Worm (Caenorhabditis elegans) whole organism, L3 larva: ENCODE data around the gene calu-1.

ENCODE experiments used
- R02D3.7 ChIP-seq: fragments of 150-350 bp; optimal IDR thresholded peaks from 2 replicates; lab custom pipeline; 2014; ENCODE audit warnings: missing biosample characterization, missing genetic modification characterization
- aly-2 ChIP-seq: fragments of 150-350 bp; optimal IDR thresholded peaks from 2 replicates; lab custom pipeline; 2014; ENCODE audit warnings: missing biosample characterization, missing genetic modification characterization
- ama-1 ChIP-seq: fragments of 150-350 bp; optimal IDR thresholded peaks from 2 replicates; lab custom pipeline; 2018
- ceh-28 ChIP-seq: fragments of 150-350 bp; optimal IDR thresholded peaks from 2 replicates; lab custom pipeline; 2014; ENCODE audit warnings: missing biosample characterization, missing genetic modification reagents, missing genetic modification characterization
- ceh-82 ChIP-seq: fragments of 150-350 bp; optimal IDR thresholded peaks from 2 replicates; lab custom pipeline; 2014; ENCODE audit warnings: missing biosample characterization, missing genetic modification characterization
- egl-27 ChIP-seq: sonication (generic microtip); optimal IDR thresholded peaks from 4 replicates; lab custom pipeline; 2017; ENCODE audit warnings: missing biosample characterization, missing genetic modification reagents, missing genetic modification characterization
- egl-5 ChIP-seq: fragments of 150-350 bp; optimal IDR thresholded peaks from 2 replicates; lab custom pipeline; 2017; ENCODE audit warnings: missing biosample characterization, missing genetic modification reagents, missing genetic modification characterization, inconsistent platforms
- elt-1 ChIP-seq: fragments of 150-350 bp; optimal IDR thresholded peaks from 2 replicates; lab custom pipeline; 2014; ENCODE audit warnings: missing biosample characterization, missing genetic modification characterization
- elt-3 ChIP-seq, 3 experiments: fragments of 150-350 bp in 1 of 3; sonication (generic microtip) in 2 of 3; optimal IDR thresholded peaks; 2 replicates in 2 of 3; 4 replicates in 1 of 3; lab custom pipeline; 2014 to 2017; ENCODE audit warnings: missing biosample characterization in 3 of 3, missing genetic modification characterization in 3 of 3
- fkh-10 ChIP-seq: sonication (generic microtip); optimal IDR thresholded peaks from 2 replicates; lab custom pipeline; 2017; ENCODE audit warnings: missing biosample characterization, missing genetic modification reagents, missing genetic modification characterization
- fos-1 ChIP-seq: fragments of 150-350 bp; optimal IDR thresholded peaks from 2 replicates; lab custom pipeline; 2014; ENCODE audit warnings: missing biosample characterization, missing genetic modification characterization
- hmg-11 ChIP-seq: sonication (generic microtip); optimal IDR thresholded peaks from 2 replicates; lab custom pipeline; 2016; ENCODE audit warnings: missing genetic modification characterization, missing compliant biosample characterization
- jun-1 ChIP-seq: fragments of 150-350 bp; optimal IDR thresholded peaks from 2 replicates; lab custom pipeline; 2014; ENCODE audit warnings: missing biosample characterization, missing genetic modification reagents, missing genetic modification characterization
- lin-15B ChIP-seq: fragments of 150-350 bp; optimal IDR thresholded peaks from 2 replicates; lab custom pipeline; 2014; ENCODE audit warnings: missing biosample characterization, missing genetic modification characterization
- lin-39 ChIP-seq: fragments of 150-350 bp; optimal IDR thresholded peaks from 2 replicates; lab custom pipeline; 2018; ENCODE audit warnings: missing biosample characterization, missing genetic modification reagents, missing genetic modification characterization
- lsy-12 ChIP-seq: sonication (generic microtip); optimal IDR thresholded peaks from 2 replicates; lab custom pipeline; 2016; ENCODE audit warnings: mild to moderate bottlenecking, missing genetic modification characterization, missing compliant biosample characterization
- mdl-1 ChIP-seq: fragments of 150-350 bp; optimal IDR thresholded peaks from 2 replicates; lab custom pipeline; 2014; ENCODE audit warnings: missing biosample characterization, missing genetic modification characterization
- mml-1 ChIP-seq: fragments of 150-350 bp; sonication (generic microtip); optimal IDR thresholded peaks from 3 replicates; lab custom pipeline; 2014; ENCODE audit warnings: missing biosample characterization, missing genetic modification characterization
- nfya-1 ChIP-seq: sonication (generic microtip); optimal IDR thresholded peaks from 2 replicates; lab custom pipeline; 2017; ENCODE audit warnings: missing genetic modification characterization, mild to moderate bottlenecking, missing compliant biosample characterization, antibody characterized with exemption, moderate library complexity; ENCODE audit not compliant: insufficient read depth
- nhr-11 ChIP-seq: fragments of 150-350 bp; optimal IDR thresholded peaks from 2 replicates; lab custom pipeline; 2014; ENCODE audit warnings: missing biosample characterization, missing genetic modification characterization
- nhr-12 ChIP-seq: fragments of 150-350 bp; optimal IDR thresholded peaks from 2 replicates; lab custom pipeline; 2014; ENCODE audit warnings: missing biosample characterization, missing genetic modification characterization
- nhr-23 ChIP-seq: fragments of 150-350 bp; optimal IDR thresholded peaks from 2 replicates; lab custom pipeline; 2014; ENCODE audit warnings: missing biosample characterization, missing genetic modification reagents, missing genetic modification characterization
- nhr-25 ChIP-seq: sonication (generic microtip); optimal IDR thresholded peaks from 2 replicates; lab custom pipeline; 2017; ENCODE audit warnings: missing biosample characterization, missing genetic modification characterization
- nhr-76 ChIP-seq: fragments of 150-350 bp; sonication (generic microtip); optimal IDR thresholded peaks from 5 replicates; lab custom pipeline; 2014; ENCODE audit warnings: missing biosample characterization, missing genetic modification characterization
- nhr-77 ChIP-seq: fragments of 150-350 bp; optimal IDR thresholded peaks from 2 replicates; lab custom pipeline; 2014; ENCODE audit warnings: missing biosample characterization, missing genetic modification characterization
- pha-4 ChIP-seq: fragments of 150-350 bp; optimal IDR thresholded peaks from 2 replicates; lab custom pipeline; 2014; ENCODE audit warnings: missing biosample characterization, missing genetic modification reagents, missing genetic modification characterization
- snpc-4 ChIP-seq: fragments of 150-350 bp; optimal IDR thresholded peaks from 2 replicates; lab custom pipeline; 2014; ENCODE audit warnings: missing biosample characterization, missing genetic modification characterization
- tbx-2 ChIP-seq: sonication (generic microtip); optimal IDR thresholded peaks from 2 replicates; lab custom pipeline; 2016; ENCODE audit warnings: mild to moderate bottlenecking, missing genetic modification characterization, missing compliant biosample characterization
- unc-39 ChIP-seq: sonication (generic microtip); optimal IDR thresholded peaks from 4 replicates; lab custom pipeline; 2017; ENCODE audit warnings: missing biosample characterization, missing genetic modification characterization
- ztf-4 ChIP-seq: fragments of 150-350 bp; optimal IDR thresholded peaks from 2 replicates; lab custom pipeline; 2014; ENCODE audit warnings: missing biosample characterization, missing genetic modification characterization

The calu-1 gene

ce11 chrX:4965592-4965991 is 5.1 kb downstream of the calu-1 start:
- TF ChIP-seq jun-1 (tag; lab: Kevin White, UChicago) (no peak), lin-39 (tag; lab: Kevin White, UChicago) (peak; percentile 43)

- TF ChIP-seq aly-2 (tag; lab: Kevin White, UChicago) (no peak), R02D3.7 (tag; lab: Kevin White, UChicago) (no peak), pha-4 (peak; percentile 78), ceh-82 (tag; lab: Kevin White, UChicago) (no peak), elt-3 (tag; optimal IDR thresholded peaks at IDR 0.05; lab: Kevin White, UChicago) (no peak), nhr-77 (tag; lab: Kevin White, UChicago) (no peak), lin-15B (peak; percentile 20), snpc-4 (tag; lab: Kevin White, UChicago) (peak; percentile 24), hmg-11 (tag; lab: Kevin White, UChicago) (peak; percentile 62), tbx-2 (peak; percentile 72), ztf-4 (tag; lab: Kevin White, UChicago) (no peak), jun-1 (tag; lab: Kevin White, UChicago) (peak; percentile 60), nhr-25 (tag; lab: Kevin White, UChicago) (peak; percentile 12), egl-5 (tag; lab: Kevin White, UChicago) (peak; percentile 95), nhr-11 (tag; lab: Kevin White, UChicago) (peak; percentile 23), nfya-1 (peak; percentile 88), lin-39 (tag; lab: Kevin White, UChicago) (peak; percentile 95), ceh-28 (tag; lab: Kevin White, UChicago) (peak; percentile 17)
Measured at ce11 chrX:4961681-4962656, 8.7 kb downstream of the calu-1 start.

DNA sequence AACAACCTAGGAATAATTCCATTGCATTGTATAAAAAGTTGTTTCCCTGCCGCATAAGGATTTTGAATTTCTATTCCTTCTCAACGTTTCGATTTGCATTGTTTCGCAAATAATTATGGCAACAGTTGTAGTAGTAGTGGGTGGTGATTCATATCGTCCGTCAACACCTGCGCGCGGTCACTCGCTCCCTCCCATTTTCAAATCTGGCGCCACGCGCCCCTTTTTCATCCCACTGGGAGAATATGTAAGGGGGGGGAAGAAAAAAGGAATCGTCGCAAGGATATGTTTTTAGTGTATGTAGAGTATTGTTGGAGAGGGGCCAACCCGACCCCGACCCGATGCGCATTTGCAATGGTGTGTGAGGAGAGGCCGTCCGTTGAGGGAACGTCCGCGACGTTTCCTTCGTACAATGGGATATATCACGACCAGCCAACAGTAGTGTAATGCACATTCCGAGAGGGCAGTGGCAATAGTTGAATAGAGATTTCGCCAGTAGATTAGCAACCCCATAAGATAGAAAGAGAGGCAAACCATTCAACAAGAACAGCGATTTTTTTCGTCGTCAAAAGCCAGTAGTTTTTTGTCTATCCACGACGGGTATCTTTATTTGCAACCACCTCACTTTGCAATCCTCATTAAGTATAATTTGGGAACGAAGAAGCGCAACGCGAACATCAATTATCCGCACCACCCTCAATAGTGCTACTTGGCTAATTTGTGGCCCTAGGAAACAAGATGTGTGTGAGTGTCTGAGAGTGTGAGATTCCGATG is 9.6 kb downstream of the calu-1 start:
- TF ChIP-seq nhr-23 (tag; lab: Kevin White, UChicago): peak; percentile 8
- TF ChIP-seq egl-5 (tag; lab: Kevin White, UChicago): no peak
- no peak for TF ChIP-seq egl-27 (tag; lab: Kevin White, UChicago)
- peak; percentile 34 for TF ChIP-seq nhr-25 (tag; lab: Kevin White, UChicago)
- peak; percentile 24 for TF ChIP-seq pha-4

- peak; percentile 48 for TF ChIP-seq fkh-10 (GFP tag; lab: Kevin White, UChicago)
- TF ChIP-seq nhr-77 (tag; lab: Kevin White, UChicago): no peak
- peak; percentile 45 for TF ChIP-seq pha-4
- TF ChIP-seq ceh-28 (tag; lab: Kevin White, UChicago): no peak
- peak; percentile 96 for TF ChIP-seq ama-1 (lab: Kevin White, UChicago)
- no peak for TF ChIP-seq unc-39 (tag; lab: Kevin White, UChicago)
- TF ChIP-seq lsy-12 (tag; lab: Kevin White, UChicago): peak; percentile 44
- no peak for TF ChIP-seq aly-2 (tag; lab: Kevin White, UChicago)
- TF ChIP-seq nhr-12 (tag; lab: Kevin White, UChicago): no peak
- peak; percentile 37 for TF ChIP-seq lin-15B
- TF ChIP-seq lin-39 (tag; lab: Kevin White, UChicago): peak; percentile 58
- TF ChIP-seq nhr-23 (tag; lab: Kevin White, UChicago): peak; percentile 5
- no peak for TF ChIP-seq fos-1
- peak; percentile 44 for TF ChIP-seq egl-5 (tag; lab: Kevin White, UChicago)
- peak; percentile 10 for TF ChIP-seq tbx-2
- no peak for TF ChIP-seq nhr-76 (tag; lab: Kevin White, UChicago)
- TF ChIP-seq nfya-1: peak; percentile 100
- TF ChIP-seq elt-1: no peak
- no peak for TF ChIP-seq mml-1 (tag; lab: Kevin White, UChicago)
- TF ChIP-seq mdl-1 (tag; lab: Kevin White, UChicago): peak; percentile 45
- TF ChIP-seq hmg-11 (tag; lab: Kevin White, UChicago): peak; percentile 91
Measured at ce11 chrX:4960422-4960821, 10.3 kb downstream of the calu-1 start, which contains the start of gene act-4. Gene act-4 (plus strand): TSS chrX:4960621.
